Fruit fly (Drosophila melanogaster): ENCODE measurements around the gene Cpr62Bb.

The Cpr62Bb gene

dm6 chr3L:1822365-1822764, 12.6 kb downstream of the Cpr62Bb start:
- TF ChIP-seq Opbp (GFP tag; IDR thresholded peaks at IDR 0.05; ENCODE audit: partially characterized antibody) (no peak), nom (GFP tag; optimal IDR thresholded peaks at IDR 0.05) (peak; percentile 19)

DNA sequence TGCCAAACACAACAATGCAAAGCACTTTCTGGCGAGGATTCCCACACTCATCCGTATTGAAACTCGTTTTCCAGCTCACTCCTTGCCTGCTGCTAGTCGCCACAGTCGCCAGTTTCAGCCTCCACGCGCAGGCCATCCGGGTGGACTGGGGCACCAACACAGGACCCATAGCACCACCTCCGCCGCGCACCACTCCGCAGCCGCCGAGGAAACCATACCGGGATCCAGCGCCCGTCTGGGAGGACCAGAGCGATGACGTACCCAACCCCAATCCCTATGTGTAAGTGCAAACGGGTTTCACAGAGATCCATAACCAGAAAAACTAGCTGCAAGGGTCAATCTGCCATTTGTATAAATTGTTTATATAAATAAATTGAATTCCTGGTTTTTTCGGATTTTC, 13.8 kb downstream of the Cpr62Bb start:
- TF ChIP-seq CG3065 (GFP tag; optimal IDR thresholded peaks at IDR 0.05) (no peak), jigr1 (GFP tag; IDR thresholded peaks at IDR 0.05) (no peak), B-H2 (GFP tag; optimal IDR thresholded peaks at IDR 0.05) (no peak), Hmr (GFP tag; optimal IDR thresholded peaks at IDR 0.05) (no peak), CG17568 (GFP tag; optimal IDR thresholded peaks at IDR 0.05) (no peak), pum (GFP tag; optimal IDR thresholded peaks at IDR 0.05) (no peak), nom (GFP tag; optimal IDR thresholded peaks at IDR 0.05) (peak; percentile 42), sens-2 (GFP tag; IDR thresholded peaks at IDR 0.05) (no peak)

dm6 chr3L:1818834-1819233, 16.1 kb downstream of the Cpr62Bb start:
- TF ChIP-seq mirr (GFP tag; optimal IDR thresholded peaks at IDR 0.05) (peak; percentile 20), CG10321 (GFP tag; IDR thresholded peaks at IDR 0.05) (no peak), kni (GFP tag; optimal IDR thresholded peaks at IDR 0.05) (peak; percentile 48), CG13894 (tag; optimal IDR thresholded peaks at IDR 0.05) (peak; percentile 59), B-H2 (GFP tag; optimal IDR thresholded peaks at IDR 0.05) (peak; percentile 35), CG12391 (tag; optimal IDR thresholded peaks at IDR 0.05) (no peak), Mad (GFP tag; optimal IDR thresholded peaks at IDR 0.05) (no peak), chinmo (GFP tag; IDR thresholded peaks at IDR 0.05; ENCODE audit: partially characterized antibody) (peak; percentile 96), cwo (GFP tag; optimal IDR thresholded peaks at IDR 0.05) (peak; percentile 25), ems (GFP tag; optimal IDR thresholded peaks at IDR 0.05) (no peak), CkIIα-i1 (GFP tag; IDR thresholded peaks at IDR 0.05) (no peak), Stat92E (GFP tag; optimal IDR thresholded peaks at IDR 0.05) (no peak), pros (GFP tag; optimal IDR thresholded peaks at IDR 0.05) (peak; percentile 5), croc (GFP tag; conservative IDR thresholded peaks at IDR 0.05) (no peak), TFAM (GFP tag; optimal IDR thresholded peaks at IDR 0.05) (no peak), CG15269 (tag; optimal IDR thresholded peaks at IDR 0.05) (peak; percentile 67), vnd (GFP tag; IDR thresholded peaks at IDR 0.05; ENCODE audit: partially characterized antibody) (no peak), ftz-f1 (GFP tag; optimal IDR thresholded peaks at IDR 0.05) (peak; percentile 55), Dip2 (GFP tag; IDR thresholded peaks at IDR 0.05) (no peak), Eip74EF (GFP tag; optimal IDR thresholded peaks at IDR 0.05) (peak in 1 of 2 experiments; percentile 98), oc (tag; optimal IDR thresholded peaks at IDR 0.05) (peak; percentile 89), tin (GFP tag; optimal IDR thresholded peaks at IDR 0.05) (no peak), CG6654 (GFP tag; optimal IDR thresholded peaks at IDR 0.05) (no peak), PHDP (tag; optimal IDR thresholded peaks at IDR 0.05) (no peak), CG11696 (GFP tag; IDR thresholded peaks at IDR 0.05) (no peak), sd (tag; optimal IDR thresholded peaks at IDR 0.05) (peak; percentile 60), Oli (tag; optimal IDR thresholded peaks at IDR 0.05) (no peak), Asciz (GFP tag; optimal IDR thresholded peaks at IDR 0.05) (no peak), Bgb (GFP tag; IDR thresholded peaks at IDR 0.05; ENCODE audit: partially characterized antibody) (no peak), toy (GFP tag; IDR thresholded peaks at IDR 0.05) (no peak), CG10543 (GFP tag; optimal IDR thresholded peaks at IDR 0.05) (peak; percentile 10), dimm (GFP tag; IDR thresholded peaks at IDR 0.05) (no peak), CG12769 (tag; optimal IDR thresholded peaks at IDR 0.05) (peak; percentile 53), Sox102F (GFP tag; optimal IDR thresholded peaks at IDR 0.05) (peak; percentile 7), abd-A (tag; optimal IDR thresholded peaks at IDR 0.05) (peak; percentile 98), CG2199 (GFP tag; IDR thresholded peaks at IDR 0.05) (0 out of 3 replicates have a peak, but pooled peaks have one; percentile 23)
